Worm (Caenorhabditis elegans) whole organism, young adult: Measurements from ENCODE around the gene C02E7.7.

Source experiments
- C17E4.6 ChIP-seq: fragments of 200-800 bp; sonication (Bioruptor generic); IDR thresholded peaks from 2 replicates; pipeline ENCODE4 v1.3.6; 2022; ENCODE audit warnings: missing genetic modification reagents, missing genetic modification characterization, missing compliant biosample characterization
- akir-1 ChIP-seq: fragments of 200-800 bp; sonication (Bioruptor generic); optimal IDR thresholded peaks from 2 replicates; lab custom pipeline; 2018; ENCODE audit warnings: mild to moderate bottlenecking, missing genetic modification characterization, moderate library complexity, missing compliant biosample characterization
- ama-1 ChIP-seq, 3 experiments: fragments of 150-350 bp in 1 of 3; sonication (generic microtip) in 2 of 3; optimal IDR thresholded peaks; 2 replicates each; lab custom pipeline; 2014 to 2018; ENCODE audit warnings: missing biosample characterization in 2 of 3, missing genetic modification characterization in 2 of 3, missing genetic modification reagents in 2 of 3
- chd-7 ChIP-seq: sonication (generic microtip); optimal IDR thresholded peaks from 2 replicates; lab custom pipeline; 2016; ENCODE audit warnings: mild to moderate bottlenecking, missing genetic modification characterization, moderate library complexity, missing compliant biosample characterization
- madf-8 ChIP-seq: fragments of 200-800 bp; sonication (Bioruptor generic); conservative IDR thresholded peaks from 2 replicates; pipeline ENCODE4 v1.3.6; 2022; ENCODE audit warnings: missing genetic modification reagents, missing genetic modification characterization, missing compliant biosample characterization
- mcd-1 ChIP-seq: fragments of 200-800 bp; sonication (Bioruptor generic); IDR thresholded peaks from 2 replicates; pipeline ENCODE4 v1.3.6; 2022; ENCODE audit warnings: missing genetic modification reagents, missing genetic modification characterization, missing compliant biosample characterization
- pha-4 ChIP-seq: fragments of 150-350 bp; sonication (generic microtip); optimal IDR thresholded peaks from 2 replicates; lab custom pipeline; 2014; ENCODE audit warnings: missing biosample characterization, missing genetic modification reagents, missing genetic modification characterization
- rcor-1 ChIP-seq: fragments of 200-800 bp; sonication (Bioruptor generic); IDR thresholded peaks from 2 replicates; pipeline ENCODE4 v1.3.6; 2022; ENCODE audit warnings: missing genetic modification reagents, missing genetic modification characterization, missing compliant biosample characterization
- rpc-1 ChIP-seq, 2 experiments: fragments of 150-350 bp in 1 of 2; sonication (generic microtip) in 1 of 2; optimal IDR thresholded peaks; 2 replicates each; lab custom pipeline; 2014 to 2018; ENCODE audit warnings: missing biosample characterization in 1 of 2, missing genetic modification characterization in 1 of 2, missing genetic modification reagents in 1 of 2, missing genotype in 1 of 2
- snpc-4 ChIP-seq, 5 experiments: fragments of 150-350 bp in 1 of 5; sonication (generic microtip) in 4 of 5; optimal IDR thresholded peaks; 2 replicates each; lab custom pipeline; 2014 to 2018; ENCODE audit warnings: missing genetic modification characterization in 5 of 5, missing biosample characterization in 3 of 5, antibody characterized with exemption in 2 of 5, mild to moderate bottlenecking in 2 of 5, missing compliant biosample characterization in 2 of 5, missing genotype in 2 of 5, moderate library complexity in 2 of 5, missing genetic modification reagents in 1 of 5
- tbx-9 ChIP-seq: sonication (generic microtip); optimal IDR thresholded peaks from 2 replicates; lab custom pipeline; 2016; ENCODE audit warnings: borderline replicate concordance, missing genetic modification characterization, inconsistent platforms, missing compliant biosample characterization
- zfh-2 ChIP-seq: fragments of 200-800 bp; sonication (Bioruptor generic); conservative IDR thresholded peaks from 2 replicates; pipeline ENCODE4 v1.3.6; 2022; ENCODE audit warnings: missing genetic modification reagents, missing genetic modification characterization, missing compliant biosample characterization
- ztf-28 ChIP-seq: fragments of 200-800 bp; sonication (Bioruptor generic); IDR thresholded peaks from 2 replicates; pipeline ENCODE4 v1.3.6; 2022; ENCODE audit warnings: missing genetic modification reagents, missing genetic modification characterization, missing compliant biosample characterization

DNA sequence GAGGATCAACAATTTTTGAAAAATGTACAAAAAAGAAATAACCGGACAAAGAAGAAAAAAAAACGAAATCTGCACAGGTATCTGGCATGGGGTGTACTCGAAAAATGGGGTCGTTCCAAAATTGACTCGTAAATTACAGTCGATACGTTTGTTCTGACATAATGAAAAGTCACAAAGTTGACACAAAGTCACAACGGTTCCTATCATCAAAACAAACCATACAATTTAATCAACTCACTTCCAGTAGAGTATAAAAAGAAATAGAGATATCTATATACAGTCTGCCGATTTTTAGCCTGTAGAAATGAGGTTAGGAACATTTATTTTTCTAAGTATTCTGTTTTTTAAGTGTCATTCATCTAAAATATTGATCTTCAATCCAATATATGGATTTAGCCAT lies 33.9 kb downstream of the C02E7.7 start, which contains the start of gene T19H12.12:
- TF ChIP-seq ztf-28 (GFP tag; lab: Robert Waterston, UW), result no peak
- TF ChIP-seq tbx-9 (tag; lab: Kevin White, UChicago), result no peak
- TF ChIP-seq snpc-4 (GFP tag; optimal IDR thresholded peaks at IDR 0.05; lab: Kevin White, UChicago), result no peak
- no peak for TF ChIP-seq snpc-4 (tag; optimal IDR thresholded peaks at IDR 0.05; lab: Kevin White, UChicago)
- TF ChIP-seq C17E4.6 (GFP tag; lab: Robert Waterston, UW), result no peak
- no peak for TF ChIP-seq mcd-1 (GFP tag; lab: Robert Waterston, UW)
- no peak for TF ChIP-seq ama-1 (optimal IDR thresholded peaks at IDR 0.05; lab: Kevin White, UChicago)
- TF ChIP-seq ama-1 (GFP tag; optimal IDR thresholded peaks at IDR 0.05; lab: Kevin White, UChicago), result no peak
- TF ChIP-seq pha-4 (tag; lab: Kevin White, UChicago), result no peak
- TF ChIP-seq rcor-1 (GFP tag; lab: Robert Waterston, UW), result no peak
- TF ChIP-seq zfh-2 (GFP tag; lab: Robert Waterston, UW), result no peak
- TF ChIP-seq chd-7 (tag; lab: Kevin White, UChicago), result no peak
- TF ChIP-seq akir-1 (GFP tag; lab: Kevin White, UChicago), result no peak
- no peak for TF ChIP-seq madf-8 (GFP tag; lab: Robert Waterston, UW)
- TF ChIP-seq rpc-1 (optimal IDR thresholded peaks at IDR 0.05; lab: Kevin White, UChicago), result no peak
- no peak for TF ChIP-seq rpc-1 (tag; optimal IDR thresholded peaks at IDR 0.05; lab: Kevin White, UChicago)
